Fruit fly (Drosophila melanogaster): ENCODE data around the gene Amacr.
A peak's percentile ranks its signal among the peaks of the same experiment; 100 is the strongest.

DNA sequence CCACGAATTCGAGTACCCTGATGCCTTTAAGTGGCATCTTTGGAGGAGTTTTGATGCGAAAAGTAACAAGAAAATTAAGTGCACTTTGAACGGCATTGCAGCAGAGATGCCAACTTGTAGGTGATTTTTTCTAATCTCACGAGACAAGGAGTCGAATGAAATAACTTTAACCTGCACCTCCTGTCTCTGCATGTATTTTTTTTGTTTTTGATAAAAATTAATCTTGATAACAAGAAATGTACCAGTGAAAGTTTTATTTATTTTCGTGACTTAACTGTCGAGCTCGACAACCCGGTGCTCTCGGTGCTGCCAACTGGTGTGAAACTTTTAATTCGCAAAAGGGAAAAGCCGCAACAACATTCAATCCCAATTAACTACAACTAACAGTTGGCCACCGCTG, at the start of gene Amacr, which contains the start of gene Ns4:
- TF ChIP-seq pan (optimal IDR thresholded peaks at IDR 0.05) = no peak
- no peak for TF ChIP-seq Mio (GFP tag; optimal IDR thresholded peaks at IDR 0.05)
- peak; percentile 75 for TF ChIP-seq rgr (GFP tag; optimal IDR thresholded peaks at IDR 0.05)
- TF ChIP-seq woc (GFP tag; optimal IDR thresholded peaks at IDR 0.05) = no peak
- peak; percentile 41 for TF ChIP-seq psq (GFP tag; optimal IDR thresholded peaks at IDR 0.05)
- TF ChIP-seq dl (GFP tag; optimal IDR thresholded peaks at IDR 0.05; ENCODE audit: insufficient read depth in 1 of 2, partially characterized antibody in 2 of 2) = no peak
- no peak for TF ChIP-seq sv (GFP tag; optimal IDR thresholded peaks at IDR 0.05)
- no peak for TF ChIP-seq tai (GFP tag; optimal IDR thresholded peaks at IDR 0.05)
- TF ChIP-seq foxo (GFP tag; optimal IDR thresholded peaks at IDR 0.05) = peak in 1 of 2 experiments; percentile 77
- TF ChIP-seq usp (GFP tag; optimal IDR thresholded peaks at IDR 0.05) = no peak
- peak; percentile 30 for TF ChIP-seq CG9705 (GFP tag; optimal IDR thresholded peaks at IDR 0.05)
- peak; percentile 73 for TF ChIP-seq fru (GFP tag; optimal IDR thresholded peaks at IDR 0.05)
- TF ChIP-seq dmrt93B (GFP tag; optimal IDR thresholded peaks at IDR 0.05) = no peak

Data from whole organism, wandering third instar larva.